Fruit fly (Drosophila melanogaster) whole organism, embryonic: ENCODE measurements around the gene Fpgs1.
A peak's percentile ranks its signal among the peaks of the same experiment; 100 is the strongest.

Experiments used
- Bgb ChIP-seq: fragments of 200-800 bp; sonication (Bioruptor generic); IDR thresholded peaks from 2 replicates; pipeline ENCODE4 v1.3.6; 2022; ENCODE audit warnings: missing biosample characterization, missing genetic modification characterization; ENCODE audit not compliant: partially characterized antibody
- BtbVII ChIP-seq: fragments of 200-800 bp; sonication (Bioruptor generic); optimal IDR thresholded peaks from 3 replicates; lab custom pipeline; 2017; ENCODE audit warnings: missing biosample characterization, mild to moderate bottlenecking, missing genetic modification characterization
- CG11085 ChIP-seq: fragments of 200-800 bp; sonication (Bioruptor generic); IDR thresholded peaks from 2 replicates; pipeline ENCODE4 v1.3.6; 2022; ENCODE audit warnings: missing biosample characterization, missing genetic modification characterization
- CG12942 ChIP-seq: fragments of 200-800 bp; sonication (Bioruptor generic); optimal IDR thresholded peaks from 3 replicates; lab custom pipeline; 2016; ENCODE audit warnings: missing biosample characterization, missing genetic modification characterization
- CG13424 ChIP-seq: fragments of 200-800 bp; sonication (Bioruptor generic); optimal IDR thresholded peaks from 2 replicates; lab custom pipeline; 2019; ENCODE audit warnings: missing biosample characterization, mild to moderate bottlenecking, missing genetic modification characterization, moderate library complexity
- CG15479 ChIP-seq: fragments of 200-800 bp; sonication (Bioruptor generic); optimal IDR thresholded peaks from 3 replicates; lab custom pipeline; 2019; ENCODE audit warnings: missing biosample characterization, mild to moderate bottlenecking, missing genetic modification characterization, moderate library complexity
- CG17385 ChIP-seq: fragments of 200-800 bp; sonication (Bioruptor generic); optimal IDR thresholded peaks from 3 replicates; lab custom pipeline; 2018; ENCODE audit warnings: missing biosample characterization, mild to moderate bottlenecking, missing genetic modification characterization
- CG17829 ChIP-seq: fragments of 200-800 bp; optimal IDR thresholded peaks from 2 replicates; lab custom pipeline; 2019; ENCODE audit warnings: missing biosample characterization, mild to moderate bottlenecking, missing genetic modification characterization, moderate library complexity
- CG1832 ChIP-seq: fragments of 200-800 bp; sonication (Bioruptor generic); optimal IDR thresholded peaks from 2 replicates; lab custom pipeline; 2017; ENCODE audit warnings: missing biosample characterization, mild to moderate bottlenecking, missing genetic modification characterization, inconsistent platforms
- CG2202 ChIP-seq: fragments of 200-800 bp; sonication (Bioruptor generic); optimal IDR thresholded peaks from 2 replicates; lab custom pipeline; 2018; ENCODE audit warnings: missing biosample characterization, mild to moderate bottlenecking, missing genetic modification characterization
- CG32532 ChIP-seq: fragments of 200-800 bp; sonication (Bioruptor generic); IDR thresholded peaks from 2 replicates; pipeline ENCODE4 v1.3.6; 2022; ENCODE audit warnings: missing biosample characterization, missing genetic modification characterization
- CG4854 ChIP-seq: fragments of 200-800 bp; sonication (Bioruptor generic); optimal IDR thresholded peaks from 2 replicates; lab custom pipeline; 2016; ENCODE audit warnings: missing biosample characterization, missing genetic modification characterization, inconsistent platforms
- CG7786 ChIP-seq: fragments of 200-800 bp; sonication (Bioruptor generic); optimal IDR thresholded peaks from 2 replicates; lab custom pipeline; 2016; ENCODE audit warnings: missing biosample characterization, missing genetic modification characterization
- CG9797 ChIP-seq: fragments of 200-800 bp; sonication (Bioruptor generic); optimal IDR thresholded peaks from 3 replicates; lab custom pipeline; 2018; ENCODE audit warnings: missing biosample characterization, mild to moderate bottlenecking, missing genetic modification characterization
- Fer1 ChIP-seq: fragments of 200-800 bp; sonication (Bioruptor generic); optimal IDR thresholded peaks from 2 replicates; lab custom pipeline; 2017; ENCODE audit warnings: missing biosample characterization, mild to moderate bottlenecking, missing genetic modification characterization
- Hr3 ChIP-seq: fragments of 200-800 bp; sonication (Bioruptor generic); optimal IDR thresholded peaks from 3 replicates; lab custom pipeline; 2016; ENCODE audit warnings: missing biosample characterization, missing genetic modification characterization
- Kr ChIP-seq: fragments of 200-800 bp; sonication (Bioruptor generic); optimal IDR thresholded peaks from 2 replicates; lab custom pipeline; 2017; ENCODE audit warnings: missing biosample characterization, mild to moderate bottlenecking, missing genetic modification characterization
- Meics ChIP-seq: fragments of 200-800 bp; sonication (Bioruptor generic); optimal IDR thresholded peaks from 2 replicates; lab custom pipeline; 2017; ENCODE audit warnings: missing biosample characterization, mild to moderate bottlenecking, missing genetic modification characterization
- Sry-δ ChIP-seq: fragments of 200-800 bp; sonication (Bioruptor generic); optimal IDR thresholded peaks from 2 replicates; lab custom pipeline; 2016; ENCODE audit warnings: missing biosample characterization, missing genetic modification characterization
- TFAM ChIP-seq: fragments of 200-800 bp; sonication (Bioruptor generic); optimal IDR thresholded peaks from 2 replicates; lab custom pipeline; 2017; ENCODE audit warnings: missing biosample characterization, missing genetic modification characterization, inconsistent platforms
- Trl ChIP-seq, 3 experiments: fragments of >200 bp in 2 of 3; fragments of 200-800 bp in 1 of 3; sonication (Bioruptor generic) in 1 of 3; optimal IDR thresholded peaks; 2 replicates in 1 of 3; 3 replicates in 2 of 3; lab custom pipeline; 2016 to 2017; ENCODE audit warnings: missing biosample characterization in 1 of 3, missing genetic modification characterization in 1 of 3
- aop ChIP-seq: fragments of 200-800 bp; sonication (Bioruptor generic); IDR thresholded peaks from 2 replicates; pipeline ENCODE4 v1.3.6; 2022; ENCODE audit warnings: missing biosample characterization, missing genetic modification characterization
- ap ChIP-seq: fragments of 200-800 bp; sonication (Bioruptor generic); IDR thresholded peaks from 2 replicates; pipeline ENCODE4 v1.3.6; 2022; ENCODE audit warnings: missing biosample characterization, missing genetic modification characterization
- cg ChIP-seq: fragments of 200-800 bp; sonication (Bioruptor generic); optimal IDR thresholded peaks from 3 replicates; lab custom pipeline; 2019; ENCODE audit warnings: missing biosample characterization, mild to moderate bottlenecking, missing genetic modification characterization, moderate library complexity
- chinmo ChIP-seq: fragments of 200-800 bp; sonication (Bioruptor generic); IDR thresholded peaks from 4 replicates; pipeline ENCODE4 v1.3.6; 2022; ENCODE audit warnings: missing biosample characterization, missing genetic modification characterization; ENCODE audit not compliant: partially characterized antibody
- ci ChIP-seq: fragments of 200-800 bp; sonication (Bioruptor generic); IDR thresholded peaks from 3 replicates; pipeline ENCODE4 v1.3.6; 2022; ENCODE audit warnings: missing biosample characterization, missing genetic modification characterization
- corto ChIP-seq: fragments of 200-800 bp; sonication (Bioruptor generic); optimal IDR thresholded peaks from 2 replicates; lab custom pipeline; 2016; ENCODE audit warnings: missing biosample characterization, mild to moderate bottlenecking, missing genetic modification characterization, moderate library complexity
- cwo ChIP-seq: fragments of 200-800 bp; sonication (Bioruptor generic); optimal IDR thresholded peaks from 3 replicates; lab custom pipeline; 2017; ENCODE audit warnings: missing biosample characterization, missing genetic modification characterization, mild to moderate bottlenecking, moderate library complexity, missing genetic modification reagents
- dmrt11E ChIP-seq: fragments of 200-800 bp; sonication (Bioruptor generic); optimal IDR thresholded peaks from 3 replicates; lab custom pipeline; 2018; ENCODE audit warnings: missing biosample characterization, mild to moderate bottlenecking, missing genetic modification characterization, moderate library complexity
- en ChIP-seq: fragments of 200-800 bp; sonication (Bioruptor generic); optimal IDR thresholded peaks from 2 replicates; lab custom pipeline; 2016; ENCODE audit warnings: missing biosample characterization, missing genetic modification characterization
- ewg ChIP-seq: fragments of 200-800 bp; sonication (Bioruptor generic); optimal IDR thresholded peaks from 3 replicates; lab custom pipeline; 2017; ENCODE audit warnings: mild to moderate bottlenecking, missing biosample characterization, missing genetic modification reagents, missing genetic modification characterization
- exex ChIP-seq: fragments of 200-800 bp; sonication (Bioruptor generic); optimal IDR thresholded peaks from 4 replicates; lab custom pipeline; 2018; ENCODE audit warnings: missing biosample characterization, mild to moderate bottlenecking, missing genetic modification characterization, moderate library complexity
- grau ChIP-seq: fragments of 200-800 bp; optimal IDR thresholded peaks from 3 replicates; lab custom pipeline; 2019; ENCODE audit warnings: missing biosample characterization, mild to moderate bottlenecking, missing genetic modification characterization, moderate library complexity
- lbe ChIP-seq: fragments of 200-800 bp; sonication (Bioruptor generic); optimal IDR thresholded peaks from 2 replicates; lab custom pipeline; 2016; ENCODE audit warnings: missing biosample characterization, mild to moderate bottlenecking, missing genetic modification characterization
- nerfin-1 ChIP-seq: fragments of 200-800 bp; sonication (Bioruptor generic); optimal IDR thresholded peaks from 3 replicates; lab custom pipeline; 2019; ENCODE audit warnings: missing biosample characterization, mild to moderate bottlenecking, missing genetic modification characterization, moderate library complexity
- pros ChIP-seq: fragments of 200-800 bp; sonication (Bioruptor generic); optimal IDR thresholded peaks from 3 replicates; lab custom pipeline; 2019; ENCODE audit warnings: missing biosample characterization, mild to moderate bottlenecking, missing genetic modification characterization, moderate library complexity
- pzg ChIP-seq: fragments of 200-800 bp; sonication (Bioruptor generic); optimal IDR thresholded peaks from 3 replicates; lab custom pipeline; 2018; ENCODE audit warnings: missing biosample characterization, mild to moderate bottlenecking, missing genetic modification characterization, moderate library complexity
- scrt ChIP-seq: fragments of 200-800 bp; sonication (Bioruptor generic); optimal IDR thresholded peaks from 2 replicates; lab custom pipeline; 2018; ENCODE audit warnings: missing biosample characterization, mild to moderate bottlenecking, missing genetic modification characterization, moderate library complexity
- sens ChIP-seq: fragments of 200-800 bp; sonication (Bioruptor generic); peaks from one replicate; lab custom pipeline; 2016; ENCODE audit warnings: missing biosample characterization, missing genetic modification characterization
- sens-2 ChIP-seq: fragments of 200-800 bp; sonication (Bioruptor generic); IDR thresholded peaks from 2 replicates; pipeline ENCODE4 v1.3.6; 2022; ENCODE audit warnings: missing biosample characterization, missing genetic modification characterization
- shn ChIP-seq: fragments of 200-800 bp; sonication (Bioruptor generic); optimal IDR thresholded peaks from 3 replicates; lab custom pipeline; 2016; ENCODE audit warnings: missing biosample characterization, missing genetic modification characterization
- sna ChIP-seq: fragments of 200-800 bp; sonication (Bioruptor generic); IDR thresholded peaks from 2 replicates; pipeline ENCODE4 v1.3.6; 2022; ENCODE audit warnings: missing biosample characterization, missing genetic modification characterization; ENCODE audit not compliant: partially characterized antibody
- sqz ChIP-seq: fragments of 200-800 bp; sonication (Bioruptor generic); optimal IDR thresholded peaks from 3 replicates; lab custom pipeline; 2018; ENCODE audit warnings: missing biosample characterization, mild to moderate bottlenecking, missing genetic modification characterization
- tgo ChIP-seq: fragments of 200-800 bp; sonication (Bioruptor generic); IDR thresholded peaks from 3 replicates; pipeline ENCODE4 v1.3.6; 2022; ENCODE audit warnings: missing biosample characterization, missing genetic modification characterization
- trem ChIP-seq: fragments of 200-800 bp; optimal IDR thresholded peaks from 3 replicates; lab custom pipeline; 2019; ENCODE audit warnings: missing biosample characterization, mild to moderate bottlenecking, missing genetic modification characterization, moderate library complexity
- ttk ChIP-seq: fragments of 200-800 bp; sonication (Bioruptor generic); IDR thresholded peaks from 2 replicates; pipeline ENCODE4 v2.1.2; 2022; ENCODE audit warnings: missing biosample characterization, missing genetic modification characterization

Gene Fpgs1

dm6 chrX:12579506-12579999 lies 32.1 kb upstream of the Fpgs1 start (continued):
- peak; percentile 94 for TF ChIP-seq cwo
- peak; percentile 86 for TF ChIP-seq ap (GFP tag; lab: Robert Waterston, UW)
- TF ChIP-seq Fer1 = peak; percentile 96
- peak; percentile 96 for TF ChIP-seq CG13424 (tag; lab: Kevin White, UChicago)
- TF ChIP-seq Hr3 (GFP tag; lab: Kevin White, UChicago) = peak; percentile 92
- TF ChIP-seq, all 482 proteins: peak for 417

- TF ChIP-seq lbe (GFP tag; lab: Kevin White, UChicago) (peak; percentile 41), ci (GFP tag; lab: Robert Waterston, UW) (no peak), corto (GFP tag; lab: Kevin White, UChicago) (peak; percentile 13), pzg (no peak), CG2202 (tag; lab: Kevin White, UChicago) (no peak), CG1832 (GFP tag; lab: Kevin White, UChicago) (peak; percentile 53), trem (peak; percentile 30), CG15479 (GFP tag; lab: Kevin White, UChicago) (peak; percentile 80), dmrt11E (no peak), sqz (GFP tag; lab: Kevin White, UChicago) (peak; percentile 71), Sry-δ (GFP tag; lab: Kevin White, UChicago) (no peak), CG4854 (GFP tag; lab: Kevin White, UChicago) (no peak), CG12942 (GFP tag; lab: Kevin White, UChicago) (no peak), pros (peak; percentile 40), CG9797 (GFP tag; lab: Kevin White, UChicago) (no peak), chinmo (peak; percentile 85; the same call in 3 of the 4 replicates), cg (GFP tag; lab: Kevin White, UChicago) (peak; percentile 83), aop (GFP tag; lab: Robert Waterston, UW) (no peak), exex (tag; lab: Kevin White, UChicago) (no peak), Meics (GFP tag; lab: Kevin White, UChicago) (no peak), Kr (GFP tag; lab: Kevin White, UChicago) (peak; percentile 93), sna (0 out of 2 replicates have a peak, but pooled peaks have one; percentile 20), ewg (GFP tag; lab: Kevin White, UChicago) (peak; percentile 55), CG32532 (GFP tag; lab: Robert Waterston, UW) (no peak), shn (no peak), scrt (GFP tag; lab: Kevin White, UChicago) (no peak), Trl (optimal IDR thresholded peaks at IDR 0.05; lab: Kevin White, UChicago) (peak in 1 of 2 experiments; percentile 26), Trl (GFP tag; optimal IDR thresholded peaks at IDR 0.05; lab: Kevin White, UChicago) (no peak)
Measured at dm6 chrX:12580040-12580497, 31.6 kb upstream of the Fpgs1 start.

DNA sequence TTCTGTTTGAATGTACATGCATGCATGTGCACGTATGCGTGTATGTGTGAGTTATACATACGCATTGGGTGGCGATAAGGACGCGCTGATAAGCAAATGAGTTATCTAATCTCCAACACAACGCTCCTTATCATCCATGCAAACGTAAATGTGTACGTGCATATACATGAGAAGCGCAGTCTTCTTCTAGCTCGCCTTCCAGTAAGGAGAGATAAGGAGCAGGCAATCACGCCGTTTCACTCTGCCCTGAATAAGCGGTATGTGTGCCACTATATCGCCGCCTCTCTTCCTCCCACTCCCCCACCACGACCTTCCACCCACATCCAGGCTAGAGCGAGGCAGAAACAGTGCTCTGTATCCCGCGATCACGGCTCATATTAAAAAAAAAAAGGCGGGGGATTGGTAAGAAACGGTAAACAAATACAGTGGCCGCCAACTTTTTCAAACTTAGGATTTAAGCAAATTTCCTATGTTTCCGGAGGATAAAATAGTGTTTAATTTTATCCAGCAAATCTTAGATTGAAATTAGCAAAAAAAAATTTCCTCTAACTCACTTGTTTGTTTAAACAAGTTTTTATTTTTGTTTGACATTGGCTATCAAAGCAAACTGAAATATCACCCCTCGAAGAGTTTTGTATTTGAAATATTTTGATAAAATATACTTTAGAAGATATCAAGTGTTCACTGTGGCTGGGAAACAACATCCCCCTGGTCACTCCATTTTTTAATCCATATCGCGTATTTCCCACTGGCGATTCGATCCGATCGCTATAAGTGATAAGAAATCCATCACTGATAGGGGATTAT lies 31.0 kb upstream of the Fpgs1 start:
- TF ChIP-seq CG17385 (GFP tag; lab: Kevin White, UChicago) (peak; percentile 80), sens (GFP tag; lab: Kevin White, UChicago) (peak; percentile 84), CG7786 (GFP tag; lab: Kevin White, UChicago) (peak; percentile 18), TFAM (GFP tag; lab: Kevin White, UChicago) (no peak), CG17829 (tag; lab: Kevin White, UChicago) (peak; percentile 40), nerfin-1 (tag; lab: Kevin White, UChicago) (peak; percentile 43), sens-2 (GFP tag; lab: Robert Waterston, UW) (peak; percentile 78), en (GFP tag; lab: Kevin White, UChicago) (no peak), tgo (GFP tag; lab: Robert Waterston, UW) (no peak), CG11085 (no peak), CG1832 (GFP tag; lab: Kevin White, UChicago) (peak; percentile 68), exex (tag; lab: Kevin White, UChicago) (peak; percentile 50), grau (peak; percentile 57), ttk (no peak), BtbVII (GFP tag; lab: Kevin White, UChicago) (peak; percentile 3), Bgb (GFP tag; lab: Robert Waterston, UW) (peak; percentile 22; the same call in 1 of the 2 replicates)
